Worm (Caenorhabditis elegans): ENCODE data around the gene F46B6.13.

The F46B6.13 gene

DNA sequence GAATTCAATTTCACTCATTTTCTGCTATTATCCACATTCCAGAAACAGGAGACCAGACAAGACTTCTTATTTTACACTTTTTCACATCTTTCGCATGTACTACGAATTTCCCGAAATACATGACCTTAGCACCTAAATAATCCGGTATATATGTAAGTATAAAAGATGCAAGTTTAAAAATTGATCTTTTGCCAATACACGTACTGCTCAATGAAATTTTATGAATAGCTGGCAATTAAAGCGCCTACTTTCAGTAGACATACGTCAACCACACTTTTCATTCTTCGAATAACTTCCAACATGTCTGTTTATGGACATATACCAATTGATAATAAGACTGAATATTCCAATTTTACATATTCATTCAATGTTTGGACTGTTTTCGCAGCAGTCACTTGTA is 4.2 kb upstream of the F46B6.13 start, which contains the start of gene sru-39:
TSS of gene sru-39 (plus strand) at position 301 of the 400 bp plus-strand sequence.
- no peak for TF ChIP-seq snpc-1.2 (GFP tag; IDR thresholded peaks at IDR 0.05)
- no peak for TF ChIP-seq ceh-28 (tag; optimal IDR thresholded peaks at IDR 0.05)
- TF ChIP-seq lim-7 (GFP tag; IDR thresholded peaks at IDR 0.05): no peak
- TF ChIP-seq skn-1 (tag; optimal IDR thresholded peaks at IDR 0.05): no peak
- no peak for TF ChIP-seq dve-1 (tag; optimal IDR thresholded peaks at IDR 0.05; ENCODE audit: insufficient read depth)
- TF ChIP-seq nhr-25 (tag; optimal IDR thresholded peaks at IDR 0.05; ENCODE audit: borderline replicate concordance, insufficient read depth): no peak
- TF ChIP-seq nhr-237 (tag; optimal IDR thresholded peaks at IDR 0.05): no peak
- TF ChIP-seq unc-62 (GFP tag; optimal IDR thresholded peaks at IDR 0.05 in 1 of 2): no peak
- TF ChIP-seq unc-62 (tag; optimal IDR thresholded peaks at IDR 0.05): no peak
- TF ChIP-seq daf-8 (GFP tag; IDR thresholded peaks at IDR 0.05): no peak
- TF ChIP-seq ZK546.5 (tag; optimal IDR thresholded peaks at IDR 0.05): no peak
- no peak for TF ChIP-seq mxl-3 (GFP tag; optimal IDR thresholded peaks at IDR 0.05)
- no peak for TF ChIP-seq dpl-1 (GFP tag; optimal IDR thresholded peaks at IDR 0.05)
- no peak for TF ChIP-seq lin-1 (GFP tag; IDR thresholded peaks at IDR 0.05)
- TF ChIP-seq arid-1 (GFP tag; conservative IDR thresholded peaks at IDR 0.05): no peak
- no peak for TF ChIP-seq zip-2 (tag; optimal IDR thresholded peaks at IDR 0.05)
- no peak for TF ChIP-seq jun-1 (tag; optimal IDR thresholded peaks at IDR 0.05)
- no peak for TF ChIP-seq ceh-32 (tag; optimal IDR thresholded peaks at IDR 0.05; ENCODE audit: poor library complexity)
- no peak for TF ChIP-seq hif-1 (tag; optimal IDR thresholded peaks at IDR 0.05)

DNA sequence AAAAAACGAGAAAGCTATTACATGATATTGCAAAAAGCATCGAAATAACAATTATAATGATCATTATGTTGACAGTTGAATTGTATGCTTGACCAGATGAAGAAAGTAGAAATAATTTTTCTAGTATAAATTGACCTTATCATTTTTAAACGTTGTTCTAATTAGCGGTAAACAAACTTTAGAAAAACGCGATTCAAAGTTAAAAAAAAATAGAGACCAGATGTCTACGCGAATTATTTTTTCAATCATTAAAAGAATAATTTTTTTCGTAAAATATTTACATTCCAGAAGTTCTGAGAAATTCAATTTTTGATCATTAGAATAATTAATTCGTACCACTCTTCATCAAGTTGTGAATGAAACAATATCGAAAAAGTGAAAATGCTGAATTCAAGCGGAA is 3.0 kb upstream of the F46B6.13 start, which contains the start of gene F46B6.10:
TSS of gene F46B6.10 (minus strand) at position 101 of the 400 bp plus-strand sequence.
- TF ChIP-seq zip-11 (GFP tag; IDR thresholded peaks at IDR 0.05): no peak
- TF ChIP-seq jun-1 (tag; optimal IDR thresholded peaks at IDR 0.05): no peak
- no peak for TF ChIP-seq D1046.2 (GFP tag; IDR thresholded peaks at IDR 0.05)
- no peak for TF ChIP-seq saeg-2 (GFP tag; IDR thresholded peaks at IDR 0.05)
- TF ChIP-seq rbr-2 (tag; optimal IDR thresholded peaks at IDR 0.05): no peak
- TF ChIP-seq snpc-4 (tag; optimal IDR thresholded peaks at IDR 0.05): no peak
- TF ChIP-seq nhr-48 (tag; optimal IDR thresholded peaks at IDR 0.05): no peak
- no peak for TF ChIP-seq nhr-25 (tag; optimal IDR thresholded peaks at IDR 0.05; ENCODE audit: borderline replicate concordance, insufficient read depth)
- TF ChIP-seq dmd-9 (GFP tag; IDR thresholded peaks at IDR 0.05): no peak
- TF ChIP-seq Y5F2A.4 (GFP tag; optimal IDR thresholded peaks at IDR 0.05): no peak
- TF ChIP-seq fos-1 (tag; optimal IDR thresholded peaks at IDR 0.05): no peak
- no peak for TF ChIP-seq dmd-6 (GFP tag; IDR thresholded peaks at IDR 0.05)
- no peak for TF ChIP-seq unc-39 (tag; optimal IDR thresholded peaks at IDR 0.05)
- no peak for TF ChIP-seq egl-27 (tag; optimal IDR thresholded peaks at IDR 0.05)
- no peak for TF ChIP-seq zfp-2 (tag; optimal IDR thresholded peaks at IDR 0.05)

DNA sequence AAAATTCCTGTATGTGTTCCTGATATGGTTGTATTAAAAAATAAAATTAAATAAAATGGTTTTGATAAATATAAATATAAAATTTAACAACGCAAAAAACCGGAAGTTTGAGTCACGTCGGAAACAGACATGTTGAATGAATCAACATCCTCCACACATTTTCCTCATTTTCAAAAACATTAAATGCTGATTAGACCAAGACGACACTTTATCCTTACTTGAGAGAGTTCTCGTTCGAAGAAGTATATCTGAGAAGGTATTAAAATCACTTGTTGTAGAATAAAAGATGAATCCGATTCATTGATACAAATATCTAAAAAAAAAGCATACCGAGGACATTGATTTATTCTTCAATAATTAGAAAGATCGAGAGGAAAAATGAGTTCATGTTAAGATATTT is 764 bp downstream of the F46B6.13 start:
- TF ChIP-seq unc-62 (GFP tag; optimal IDR thresholded peaks at IDR 0.05 in 1 of 2) (peak in 1 of 2 experiments; percentile 61), unc-62 (tag; optimal IDR thresholded peaks at IDR 0.05) (no peak), ZK546.5 (tag; optimal IDR thresholded peaks at IDR 0.05) (no peak)

DNA sequence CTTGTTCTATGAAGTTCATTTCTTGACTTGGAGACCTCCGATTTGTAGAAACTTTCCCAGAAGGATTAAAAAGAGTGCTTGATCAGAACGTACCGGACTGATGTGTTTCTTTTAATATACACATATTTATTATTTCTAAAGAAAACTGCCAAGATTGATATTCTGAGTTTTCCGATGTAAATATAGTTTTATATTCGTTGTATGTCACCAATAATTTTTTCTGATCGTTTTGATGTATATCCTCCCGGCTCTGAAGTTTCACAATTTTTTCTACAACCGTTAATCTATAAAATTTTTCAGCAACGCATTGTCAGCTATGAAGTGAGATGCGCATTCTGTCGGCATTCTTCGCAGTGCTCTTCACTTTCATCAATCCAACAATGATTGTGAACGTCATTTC is 2.4 kb downstream of the F46B6.13 start, which contains the start of gene F46B6.9:
TSS of gene F46B6.9 (plus strand) at position 301 of the 400 bp plus-strand sequence.
- TF ChIP-seq ceh-20 (GFP tag; IDR thresholded peaks at IDR 0.05) (no peak), dmd-9 (GFP tag; IDR thresholded peaks at IDR 0.05) (no peak), mep-1 (tag; optimal IDR thresholded peaks at IDR 0.05) (no peak), unc-130 (GFP tag; optimal IDR thresholded peaks at IDR 0.05) (no peak), F26F4.8 (GFP tag; conservative IDR thresholded peaks at IDR 0.05) (no peak), daf-8 (GFP tag; IDR thresholded peaks at IDR 0.05) (no peak), mes-2 (tag; optimal IDR thresholded peaks at IDR 0.05; ENCODE audit: poor library complexity, severe bottlenecking) (no peak), pha-4 (GFP tag; IDR thresholded peaks at IDR 0.05) (no peak), pha-4 (tag; optimal IDR thresholded peaks at IDR 0.05) (no peak), nhr-25 (tag; optimal IDR thresholded peaks at IDR 0.05; ENCODE audit: borderline replicate concordance, insufficient read depth) (no peak), ZK546.5 (tag; optimal IDR thresholded peaks at IDR 0.05) (no peak), nhr-111 (GFP tag; optimal IDR thresholded peaks at IDR 0.05) (no peak), vab-7 (GFP tag; IDR thresholded peaks at IDR 0.05) (no peak), jun-1 (tag; optimal IDR thresholded peaks at IDR 0.05) (no peak), madf-9 (GFP tag; conservative IDR thresholded peaks at IDR 0.05) (no peak), daf-12 (tag; optimal IDR thresholded peaks at IDR 0.05) (no peak), R02D3.7 (tag; optimal IDR thresholded peaks at IDR 0.05) (no peak), F44E2.7 (GFP tag; IDR thresholded peaks at IDR 0.05) (no peak), lin-39 (tag; optimal IDR thresholded peaks at IDR 0.05) (no peak)
